Worm (Caenorhabditis elegans) whole organism, mixed stage, embryonic: ENCODE data around the gene Y113G7A.22.

ENCODE experiments used
- ceh-39 ChIP-seq: fragments of 150-350 bp; optimal IDR thresholded peaks from 2 replicates; lab custom pipeline; 2014; ENCODE audit warnings: missing biosample characterization, missing genetic modification characterization
- ceh-43 ChIP-seq: fragments of 200-800 bp; sonication (Bioruptor generic); optimal IDR thresholded peaks from 2 replicates; lab custom pipeline; 2018; ENCODE audit warnings: mild to moderate bottlenecking, missing genetic modification characterization, moderate library complexity, missing compliant biosample characterization
- elt-3 ChIP-seq: fragments of 150-350 bp; optimal IDR thresholded peaks from 2 replicates; lab custom pipeline; 2014; ENCODE audit warnings: missing biosample characterization, missing genetic modification characterization
- flh-1 ChIP-seq: fragments of 200-800 bp; sonication (Bioruptor generic); optimal IDR thresholded peaks from 2 replicates; lab custom pipeline; 2018; ENCODE audit warnings: mild to moderate bottlenecking, missing genetic modification characterization, moderate library complexity, missing compliant biosample characterization
- lin-13 ChIP-seq: fragments of 150-350 bp; optimal IDR thresholded peaks from 2 replicates; lab custom pipeline; 2014; ENCODE audit warnings: missing biosample characterization, missing genetic modification characterization
- lsy-2 ChIP-seq: fragments of 150-350 bp; optimal IDR thresholded peaks from 2 replicates; lab custom pipeline; 2014; ENCODE audit warnings: missing biosample characterization, missing genetic modification characterization
- mls-2 ChIP-seq: sonication (generic microtip); optimal IDR thresholded peaks from 2 replicates; lab custom pipeline; 2016; ENCODE audit warnings: mild to moderate bottlenecking, missing genetic modification characterization, moderate library complexity, missing compliant biosample characterization
- nhr-12 ChIP-seq: fragments of 150-350 bp; optimal IDR thresholded peaks from 2 replicates; lab custom pipeline; 2014; ENCODE audit warnings: missing biosample characterization, missing genetic modification characterization
- nhr-2 ChIP-seq: fragments of 150-350 bp; optimal IDR thresholded peaks from 2 replicates; lab custom pipeline; 2014; ENCODE audit warnings: missing biosample characterization, missing genetic modification characterization
- nhr-76 ChIP-seq: sonication (generic microtip); optimal IDR thresholded peaks from 2 replicates; lab custom pipeline; 2017; ENCODE audit warnings: missing biosample characterization, missing genetic modification characterization
- tbx-8 ChIP-seq: fragments of 200-800 bp; sonication (Bioruptor generic); optimal IDR thresholded peaks from 2 replicates; lab custom pipeline; 2018; ENCODE audit warnings: mild to moderate bottlenecking, missing genetic modification characterization, moderate library complexity, missing compliant biosample characterization
- unc-62 ChIP-seq: fragments of 150-350 bp; optimal IDR thresholded peaks from 2 replicates; lab custom pipeline; 2014; ENCODE audit warnings: missing biosample characterization, missing genetic modification reagents, missing genetic modification characterization
- zip-8 ChIP-seq: fragments of 150-350 bp; optimal IDR thresholded peaks from 2 replicates; lab custom pipeline; 2014; ENCODE audit warnings: missing biosample characterization, missing genetic modification characterization
- ztf-11 ChIP-seq: fragments of 150-350 bp; optimal IDR thresholded peaks from 2 replicates; lab custom pipeline; 2014; ENCODE audit warnings: missing biosample characterization, missing genetic modification characterization

DNA sequence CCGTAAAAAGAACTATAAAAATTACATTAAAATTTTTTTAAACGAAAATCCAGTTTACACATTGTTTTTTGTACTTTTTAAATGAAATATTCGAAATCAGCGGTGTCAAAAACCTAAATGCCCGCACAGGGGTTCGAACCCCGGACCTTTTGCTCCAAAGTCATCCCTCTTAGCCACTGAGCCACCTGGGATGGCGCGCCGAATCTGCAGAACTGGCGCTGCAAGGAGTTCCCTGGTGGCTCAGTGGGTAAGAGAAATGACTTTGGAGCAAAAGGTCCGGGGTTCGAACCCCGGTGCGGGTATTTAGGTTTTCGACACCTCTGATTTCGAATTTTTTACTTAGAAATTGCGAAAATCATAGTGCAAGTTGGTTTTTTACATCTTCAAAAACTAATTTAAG is 11.5 kb downstream of the Y113G7A.22 start:
- no peak for TF ChIP-seq nhr-12
- TF ChIP-seq lsy-2 (tag; lab: Kevin White, UChicago) = no peak
- no peak for TF ChIP-seq zip-8 (tag; lab: Kevin White, UChicago)
- no peak for TF ChIP-seq ztf-11
- no peak for TF ChIP-seq unc-62 (GFP tag; lab: Kevin White, UChicago)
- TF ChIP-seq nhr-2 (tag; lab: Kevin White, UChicago) = no peak
- TF ChIP-seq nhr-76 (tag; lab: Kevin White, UChicago) = no peak
- TF ChIP-seq lin-13 (tag; lab: Kevin White, UChicago) = no peak
- TF ChIP-seq tbx-8 (GFP tag; lab: Kevin White, UChicago) = no peak
- TF ChIP-seq mls-2 = no peak
- TF ChIP-seq ceh-43 (GFP tag; lab: Kevin White, UChicago) = no peak
- no peak for TF ChIP-seq elt-3 (tag; lab: Kevin White, UChicago)
- no peak for TF ChIP-seq ceh-39
- no peak for TF ChIP-seq flh-1 (GFP tag; lab: Kevin White, UChicago)
